Fruit fly (Drosophila melanogaster) whole organism, wandering third instar larva: ENCODE results near the gene RpS25.

Experiments
- Abd-B ChIP-seq: fragments of >200 bp; optimal IDR thresholded peaks from 2 replicates; lab custom pipeline; 2017; ENCODE audit warnings: missing biosample characterization, missing genetic modification characterization
- CG32264 ChIP-seq: fragments of 200-800 bp; sonication (Bioruptor generic); optimal IDR thresholded peaks from 2 replicates; lab custom pipeline; 2016; ENCODE audit warnings: missing biosample characterization, missing genetic modification characterization
- CG9705 ChIP-seq: fragments of 200-800 bp; sonication (Bioruptor generic); optimal IDR thresholded peaks from 2 replicates; lab custom pipeline; 2018; ENCODE audit warnings: missing biosample characterization, mild to moderate bottlenecking, missing genetic modification characterization
- CrebA ChIP-seq: fragments of 200-800 bp; sonication (Bioruptor generic); optimal IDR thresholded peaks from 2 replicates; lab custom pipeline; 2016; ENCODE audit warnings: missing biosample characterization, mild to moderate bottlenecking, missing genetic modification characterization, borderline replicate concordance
- Dif ChIP-seq: fragments of 200-275, 200-300 bp; sonication (Bioruptor generic); optimal IDR thresholded peaks from 2 replicates; lab custom pipeline; 2018; ENCODE audit warnings: missing biosample characterization, missing genetic modification characterization; ENCODE audit not compliant: partially characterized antibody
- GATAd ChIP-seq: sonication (Bioruptor generic); optimal IDR thresholded peaks from 2 replicates; lab custom pipeline; 2016; ENCODE audit warnings: missing biosample characterization, missing genetic modification characterization
- HLH106 ChIP-seq: fragments of 200-800 bp; optimal IDR thresholded peaks from 3 replicates; lab custom pipeline; 2019; ENCODE audit warnings: missing biosample characterization, mild to moderate bottlenecking, missing genetic modification characterization, moderate library complexity
- Hnf4 ChIP-seq: fragments of 200-800 bp; sonication (Bioruptor generic); optimal IDR thresholded peaks from 2 replicates; lab custom pipeline; 2016; ENCODE audit warnings: missing biosample characterization, mild to moderate bottlenecking, missing genetic modification characterization
- Hr83 ChIP-seq: fragments of 200-300 bp; sonication (Bioruptor generic); optimal IDR thresholded peaks from 2 replicates; lab custom pipeline; 2016; ENCODE audit warnings: missing biosample characterization, mild to moderate bottlenecking, missing genetic modification characterization, moderate library complexity; ENCODE audit not compliant: poor library complexity, severe bottlenecking
- Jra ChIP-seq: sonication (Bioruptor generic); optimal IDR thresholded peaks from 2 replicates; lab custom pipeline; 2016; ENCODE audit warnings: missing biosample characterization, missing genetic modification characterization
- OdsH ChIP-seq: fragments of 200-800 bp; sonication (Bioruptor generic); optimal IDR thresholded peaks from 2 replicates; lab custom pipeline; 2016; ENCODE audit warnings: missing biosample characterization, mild to moderate bottlenecking, missing genetic modification characterization
- Rel ChIP-seq, 2 experiments: fragments of 200-800 bp; sonication (Bioruptor generic) in 1 of 2; optimal IDR thresholded peaks; 2 replicates in 1 of 2; 3 replicates in 1 of 2; lab custom pipeline; 2016 to 2019; ENCODE audit warnings: mild to moderate bottlenecking in 2 of 2, missing biosample characterization in 2 of 2, missing genetic modification characterization in 2 of 2, moderate library complexity in 1 of 2
- Vsx2 ChIP-seq: fragments of 200-300, 225-300 bp; sonication (Bioruptor generic); optimal IDR thresholded peaks from 2 replicates; lab custom pipeline; 2018; ENCODE audit warnings: missing biosample characterization, missing genetic modification characterization; ENCODE audit not compliant: partially characterized antibody
- br ChIP-seq: fragments of 200-800 bp; sonication (Bioruptor generic); optimal IDR thresholded peaks from 2 replicates; lab custom pipeline; 2016; ENCODE audit warnings: missing biosample characterization, missing genetic modification characterization
- brk ChIP-seq: fragments of 200-800 bp; sonication (Bioruptor generic); optimal IDR thresholded peaks from 2 replicates; lab custom pipeline; 2016; ENCODE audit warnings: missing biosample characterization, mild to moderate bottlenecking, missing genetic modification characterization
- dl ChIP-seq, 2 experiments: fragments of 175-275, 200-275 bp in 1 of 2; fragments of 200-275 bp in 1 of 2; sonication (Bioruptor generic); optimal IDR thresholded peaks; lab custom pipeline; 2018; ENCODE audit warnings: mild to moderate bottlenecking in 2 of 2, missing biosample characterization in 2 of 2, missing genetic modification characterization in 2 of 2, moderate library complexity in 2 of 2; ENCODE audit not compliant: partially characterized antibody in 2 of 2, insufficient read depth in 1 of 2
- dmrt93B ChIP-seq: fragments of 200-800 bp; sonication (Bioruptor generic); optimal IDR thresholded peaks from 2 replicates; lab custom pipeline; 2018; ENCODE audit warnings: missing biosample characterization, mild to moderate bottlenecking, missing genetic modification characterization
- dsf ChIP-seq: sonication (Bioruptor generic); optimal IDR thresholded peaks from 2 replicates; lab custom pipeline; 2016; ENCODE audit warnings: missing biosample characterization, missing genetic modification characterization, borderline replicate concordance
- foxo ChIP-seq, 2 experiments: fragments of 200-800 bp; sonication (Bioruptor generic); optimal IDR thresholded peaks; 2 replicates in 1 of 2; 3 replicates in 1 of 2; lab custom pipeline; 2016 to 2017; ENCODE audit warnings: missing biosample characterization in 2 of 2, missing genetic modification characterization in 2 of 2
- fru ChIP-seq: fragments of 200-800 bp; sonication (Bioruptor generic); optimal IDR thresholded peaks from 3 replicates; lab custom pipeline; 2016; ENCODE audit warnings: missing biosample characterization, mild to moderate bottlenecking, missing genetic modification characterization
- h ChIP-seq: fragments of 200-800 bp; sonication (Bioruptor generic); optimal IDR thresholded peaks from 3 replicates; lab custom pipeline; 2016; ENCODE audit warnings: missing biosample characterization, mild to moderate bottlenecking, missing genetic modification characterization
- jim ChIP-seq: fragments of 175-275, 200-325 bp; sonication (Bioruptor generic); optimal IDR thresholded peaks from 2 replicates; lab custom pipeline; 2016; ENCODE audit warnings: missing biosample characterization, mild to moderate bottlenecking, missing genetic modification characterization
- lola ChIP-seq: fragments of >200 bp; optimal IDR thresholded peaks from 2 replicates; lab custom pipeline; 2017; ENCODE audit warnings: missing biosample characterization, missing genetic modification characterization
- pan ChIP-seq: fragments of >200 bp; optimal IDR thresholded peaks from 2 replicates; lab custom pipeline; 2017
- psq ChIP-seq: fragments of 200-800 bp; sonication (Bioruptor generic); optimal IDR thresholded peaks from 3 replicates; lab custom pipeline; 2017; ENCODE audit warnings: missing biosample characterization, mild to moderate bottlenecking, missing genetic modification characterization, moderate library complexity
- rgr ChIP-seq: fragments of 200-800 bp; sonication (Bioruptor generic); optimal IDR thresholded peaks from 3 replicates; lab custom pipeline; 2016; ENCODE audit warnings: missing biosample characterization, mild to moderate bottlenecking, missing genetic modification characterization
- sage ChIP-seq: fragments of 200-800 bp; sonication (Bioruptor generic); optimal IDR thresholded peaks from 2 replicates; lab custom pipeline; 2016; ENCODE audit warnings: missing biosample characterization, mild to moderate bottlenecking, missing genetic modification characterization
- sv ChIP-seq: fragments of 200-800 bp; sonication (Bioruptor generic); optimal IDR thresholded peaks from 3 replicates; lab custom pipeline; 2016; ENCODE audit warnings: missing biosample characterization, missing genetic modification characterization
- tai ChIP-seq: sonication (Bioruptor generic); optimal IDR thresholded peaks from 2 replicates; lab custom pipeline; 2016; ENCODE audit warnings: missing biosample characterization, missing genetic modification characterization
- usp ChIP-seq: fragments of >200 bp; optimal IDR thresholded peaks from 2 replicates; lab custom pipeline; 2017; ENCODE audit warnings: missing biosample characterization, missing genetic modification characterization
- woc ChIP-seq: sonication (Bioruptor generic); optimal IDR thresholded peaks from 2 replicates; lab custom pipeline; 2016; ENCODE audit warnings: missing biosample characterization, mild to moderate bottlenecking, missing genetic modification characterization

RpS25 gene

dm6 chr3R:11199227-11199835 lies 16.8 kb downstream of the RpS25 start:
- peak; percentile 36 for TF ChIP-seq h (GFP tag; lab: Kevin White, UChicago)
- no peak for TF ChIP-seq Rel (GFP tag; optimal IDR thresholded peaks at IDR 0.05; lab: Kevin White, UChicago)
- TF ChIP-seq Rel (tag; optimal IDR thresholded peaks at IDR 0.05; lab: Kevin White, UChicago), result peak; percentile 47
- TF ChIP-seq dl (GFP tag; optimal IDR thresholded peaks at IDR 0.05; lab: Kevin White, UChicago; ENCODE audit: insufficient read depth in 1 of 2, partially characterized antibody in 2 of 2), result no peak
- no peak for TF ChIP-seq Abd-B (GFP tag; lab: Kevin White, UChicago)
- TF ChIP-seq woc (GFP tag; lab: Kevin White, UChicago), result no peak

dm6 chr3R:11198062-11198472 lies 18.0 kb downstream of the RpS25 start:
- TF ChIP-seq psq (peak; percentile 48), jim (GFP tag; lab: Kevin White, UChicago) (no peak), tai (GFP tag; lab: Kevin White, UChicago) (no peak), woc (GFP tag; lab: Kevin White, UChicago) (peak; percentile 79), Dif (GFP tag; lab: Kevin White, UChicago) (peak; percentile 19), dl (GFP tag; optimal IDR thresholded peaks at IDR 0.05; lab: Kevin White, UChicago; ENCODE audit: insufficient read depth in 1 of 2, partially characterized antibody in 2 of 2) (peak; percentile 12 to 53), fru (GFP tag; lab: Kevin White, UChicago) (no peak), Rel (GFP tag; optimal IDR thresholded peaks at IDR 0.05; lab: Kevin White, UChicago) (no peak), Rel (tag; optimal IDR thresholded peaks at IDR 0.05; lab: Kevin White, UChicago) (peak; percentile 75), lola (no peak), rgr (GFP tag; lab: Kevin White, UChicago) (peak; percentile 21), CG32264 (GFP tag; lab: Kevin White, UChicago) (no peak), brk (no peak), foxo (GFP tag; optimal IDR thresholded peaks at IDR 0.05; lab: Kevin White, UChicago) (peak in 1 of 2 experiments; percentile 9), h (GFP tag; lab: Kevin White, UChicago) (peak; percentile 29), sv (no peak), br (peak; percentile 38), sage (no peak), CrebA (GFP tag; lab: Kevin White, UChicago) (peak; percentile 84), HLH106 (tag; lab: Kevin White, UChicago) (peak; percentile 21), Hnf4 (GFP tag; lab: Kevin White, UChicago) (peak; percentile 5), Jra (GFP tag; lab: Kevin White, UChicago) (no peak), Vsx2 (peak; percentile 8), Hr83 (GFP tag; lab: Kevin White, UChicago) (no peak), dmrt93B (no peak), GATAd (no peak), OdsH (GFP tag; lab: Kevin White, UChicago) (no peak), CG9705 (GFP tag; lab: Kevin White, UChicago) (no peak), pan (lab: Kevin White, UChicago) (no peak), usp (no peak)

dm6 chr3R:11197389-11197716 lies 18.7 kb downstream of the RpS25 start, which contains the start of gene cu:
TSS of gene cu (plus strand) at chr3R:11197592.
- peak; percentile 62 for TF ChIP-seq Dif (GFP tag; lab: Kevin White, UChicago)
- TF ChIP-seq HLH106 (tag; lab: Kevin White, UChicago), result no peak
- peak; percentile 76 to 82 for TF ChIP-seq dl (GFP tag; optimal IDR thresholded peaks at IDR 0.05; lab: Kevin White, UChicago; ENCODE audit: insufficient read depth in 1 of 2, partially characterized antibody in 2 of 2)
- no peak for TF ChIP-seq br
- TF ChIP-seq dsf (GFP tag; lab: Kevin White, UChicago), result no peak
- TF ChIP-seq Vsx2, result peak; percentile 12
- TF ChIP-seq Rel (GFP tag; optimal IDR thresholded peaks at IDR 0.05; lab: Kevin White, UChicago), result no peak
- no peak for TF ChIP-seq Rel (tag; optimal IDR thresholded peaks at IDR 0.05; lab: Kevin White, UChicago)
- TF ChIP-seq sage, result no peak
- peak; percentile 32 for TF ChIP-seq sv
- TF ChIP-seq OdsH (GFP tag; lab: Kevin White, UChicago), result no peak
- no peak for TF ChIP-seq CG32264 (GFP tag; lab: Kevin White, UChicago)
- TF ChIP-seq Jra (GFP tag; lab: Kevin White, UChicago), result peak; percentile 86
- peak; percentile 60 for TF ChIP-seq brk
- TF ChIP-seq, all 38 proteins: peak for 6
